Worm (Caenorhabditis elegans) whole organism, young adult: ENCODE data around the gene nhr-114.
"Not testable (repeated sequence)": the region's sequence is repeated elsewhere in the genome, so short reads cannot be mapped to it uniquely, and the experiment has no call there.

ENCODE experiments used
- F22D6.2 ChIP-seq: sonication (generic microtip); optimal IDR thresholded peaks from 2 replicates; lab custom pipeline; 2016; ENCODE audit warnings: mild to moderate bottlenecking, missing genetic modification characterization, missing compliant biosample characterization
- F33H1.4 ChIP-seq: fragments of 200-800 bp; sonication (Bioruptor generic); IDR thresholded peaks from 2 replicates; pipeline ENCODE4 v1.3.6; 2022; ENCODE audit warnings: missing genetic modification reagents, missing genetic modification characterization, missing compliant biosample characterization
- F55B11.4 ChIP-seq: sonication (generic microtip); optimal IDR thresholded peaks from 2 replicates; lab custom pipeline; 2016; ENCODE audit warnings: missing compliant biosample characterization, missing genetic modification characterization, borderline replicate concordance; ENCODE audit not compliant: insufficient read depth
- Y53G8AR.9 ChIP-seq: fragments of 200-800 bp; sonication (Bioruptor generic); conservative IDR thresholded peaks from 2 replicates; pipeline ENCODE4 v1.3.6; 2022; ENCODE audit warnings: missing genetic modification reagents, missing genetic modification characterization, missing compliant biosample characterization
- ZK185.1 ChIP-seq: sonication (generic microtip); optimal IDR thresholded peaks from 2 replicates; lab custom pipeline; 2016; ENCODE audit warnings: mild to moderate bottlenecking, missing genetic modification characterization, missing compliant biosample characterization; ENCODE audit not compliant: poor library complexity, severe bottlenecking
- aptf-3 ChIP-seq: fragments of 200-800 bp; sonication (Bioruptor generic); IDR thresholded peaks from 2 replicates; pipeline ENCODE4 v1.3.6; 2022; ENCODE audit warnings: missing genetic modification characterization, missing compliant biosample characterization
- attf-3 ChIP-seq: fragments of 200-800 bp; sonication (Bioruptor generic); conservative IDR thresholded peaks from 2 replicates; pipeline ENCODE4 v1.3.6; 2022; ENCODE audit warnings: missing genetic modification reagents, missing genetic modification characterization, missing compliant biosample characterization
- attf-5 ChIP-seq: fragments of 200-800 bp; sonication (Bioruptor generic); optimal IDR thresholded peaks from 2 replicates; lab custom pipeline; 2018; ENCODE audit warnings: mild to moderate bottlenecking, missing genetic modification characterization, missing compliant biosample characterization
- bed-1 ChIP-seq: fragments of 200-800 bp; sonication (Bioruptor generic); IDR thresholded peaks from 2 replicates; pipeline ENCODE4 v1.3.6; 2022; ENCODE audit warnings: missing genetic modification reagents, missing genetic modification characterization, missing compliant biosample characterization
- ceh-40 ChIP-seq: fragments of 200-800 bp; sonication (Bioruptor generic); IDR thresholded peaks from 2 replicates; pipeline ENCODE4 v1.3.6; 2022; ENCODE audit warnings: missing genetic modification characterization, missing compliant biosample characterization
- ceh-58 ChIP-seq: fragments of 200-800 bp; sonication (Bioruptor generic); IDR thresholded peaks from 2 replicates; pipeline ENCODE4 v1.3.6; 2022; ENCODE audit warnings: missing genetic modification characterization, missing compliant biosample characterization
- ceh-79 ChIP-seq: sonication (generic microtip); optimal IDR thresholded peaks from 2 replicates; lab custom pipeline; 2017; ENCODE audit warnings: mild to moderate bottlenecking, missing genetic modification characterization, missing compliant biosample characterization
- dpff-1 ChIP-seq: sonication (generic microtip); optimal IDR thresholded peaks from 2 replicates; lab custom pipeline; 2017; ENCODE audit warnings: mild to moderate bottlenecking, missing genetic modification characterization, missing compliant biosample characterization
- egl-18 ChIP-seq: fragments of 200-800 bp; sonication (Bioruptor generic); IDR thresholded peaks from 2 replicates; pipeline ENCODE4 v1.3.6; 2022; ENCODE audit warnings: missing genetic modification reagents, missing genetic modification characterization, missing compliant biosample characterization
- gei-17 ChIP-seq: fragments of 200-800 bp; sonication (Bioruptor generic); optimal IDR thresholded peaks from 2 replicates; lab custom pipeline; 2018; ENCODE audit warnings: mild to moderate bottlenecking, missing genetic modification characterization, missing compliant biosample characterization
- hmg-20 ChIP-seq: fragments of 200-800 bp; sonication (Bioruptor generic); IDR thresholded peaks from 2 replicates; pipeline ENCODE4 v1.3.6; 2022; ENCODE audit warnings: missing genetic modification reagents, missing genetic modification characterization, missing compliant biosample characterization
- hrde-1 ChIP-seq: sonication (generic microtip); optimal IDR thresholded peaks from 2 replicates; lab custom pipeline; 2016; ENCODE audit warnings: missing genetic modification characterization, mild to moderate bottlenecking, missing compliant biosample characterization, moderate library complexity, missing genotype, missing genetic modification reagents, borderline replicate concordance
- lag-1 ChIP-seq: fragments of 200-800 bp; sonication (Bioruptor generic); IDR thresholded peaks from 2 replicates; pipeline ENCODE4 v1.3.6; 2022; ENCODE audit warnings: missing genetic modification reagents, missing genetic modification characterization, missing compliant biosample characterization
- lin-26 ChIP-seq: fragments of 200-800 bp; sonication (Bioruptor generic); IDR thresholded peaks from 2 replicates; pipeline ENCODE4 v1.3.6; 2022; ENCODE audit warnings: missing genetic modification reagents, missing genetic modification characterization, missing compliant biosample characterization
- lin-35 ChIP-seq, 3 experiments: fragments of 150-350 bp in 2 of 3; sonication (generic microtip) in 1 of 3; optimal IDR thresholded peaks; 2 replicates each; lab custom pipeline; 2014 to 2018; ENCODE audit warnings: missing biosample characterization in 3 of 3, missing genetic modification characterization in 3 of 3, missing genetic modification reagents in 3 of 3
- lin-40 ChIP-seq: sonication (generic microtip); optimal IDR thresholded peaks from 2 replicates; lab custom pipeline; 2016; ENCODE audit warnings: missing genetic modification characterization, mild to moderate bottlenecking, missing compliant biosample characterization, missing genotype, missing genetic modification reagents
- lir-1 ChIP-seq: fragments of 200-800 bp; sonication (Bioruptor generic); conservative IDR thresholded peaks from 2 replicates; pipeline ENCODE4 v1.3.6; 2022; ENCODE audit warnings: missing genetic modification reagents, missing genetic modification characterization, missing compliant biosample characterization
- lsl-1 ChIP-seq: fragments of 200-800 bp; sonication (Bioruptor generic); optimal IDR thresholded peaks from 2 replicates; lab custom pipeline; 2018; ENCODE audit warnings: mild to moderate bottlenecking, missing genetic modification characterization, moderate library complexity, missing compliant biosample characterization
- madf-6 ChIP-seq: fragments of 200-800 bp; sonication (Bioruptor generic); IDR thresholded peaks from 2 replicates; pipeline ENCODE4 v1.3.6; 2022; ENCODE audit warnings: missing genetic modification reagents, missing genetic modification characterization, missing compliant biosample characterization
- nfya-1 ChIP-seq: sonication (generic microtip); optimal IDR thresholded peaks from 2 replicates; lab custom pipeline; 2017; ENCODE audit warnings: antibody characterized with exemption, missing compliant biosample characterization, missing genetic modification characterization, borderline replicate concordance; ENCODE audit not compliant: insufficient read depth
- nhr-179 ChIP-seq: sonication (generic microtip); optimal IDR thresholded peaks from 2 replicates; lab custom pipeline; 2016; ENCODE audit warnings: mild to moderate bottlenecking, missing genetic modification characterization, missing compliant biosample characterization
- nhr-90 ChIP-seq: sonication (generic microtip); optimal IDR thresholded peaks from 2 replicates; lab custom pipeline; 2016; ENCODE audit warnings: missing genotype, mild to moderate bottlenecking, missing genetic modification characterization, missing compliant biosample characterization
- repo-1 ChIP-seq: sonication (generic microtip); optimal IDR thresholded peaks from 2 replicates; lab custom pipeline; 2017; ENCODE audit warnings: mild to moderate bottlenecking, missing genetic modification characterization, missing compliant biosample characterization
- sdz-38 ChIP-seq: sonication (generic microtip); optimal IDR thresholded peaks from 2 replicates; lab custom pipeline; 2016; ENCODE audit warnings: missing genotype, missing genetic modification characterization, missing compliant biosample characterization
- snpc-1.3 ChIP-seq: sonication (generic microtip); optimal IDR thresholded peaks from 2 replicates; lab custom pipeline; 2017; ENCODE audit warnings: missing genetic modification characterization, mild to moderate bottlenecking, missing compliant biosample characterization, antibody characterized with exemption, moderate library complexity, missing genotype, missing genetic modification reagents; ENCODE audit not compliant: insufficient read depth
- tbp1 ChIP-seq: fragments of 200-800 bp; sonication (Bioruptor generic); optimal IDR thresholded peaks from 2 replicates; lab custom pipeline; 2018; ENCODE audit warnings: mild to moderate bottlenecking, missing genetic modification characterization, missing compliant biosample characterization
- tbx-9 ChIP-seq: sonication (generic microtip); optimal IDR thresholded peaks from 2 replicates; lab custom pipeline; 2016; ENCODE audit warnings: borderline replicate concordance, missing genetic modification characterization, inconsistent platforms, missing compliant biosample characterization
- unc-130 ChIP-seq: sonication (generic microtip); optimal IDR thresholded peaks from 2 replicates; lab custom pipeline; 2016; ENCODE audit warnings: missing genetic modification reagents, missing genetic modification characterization, missing compliant biosample characterization
- zim-3 ChIP-seq: sonication (generic microtip); optimal IDR thresholded peaks from 2 replicates; lab custom pipeline; 2017; ENCODE audit warnings: mild to moderate bottlenecking, missing genetic modification characterization, moderate library complexity, missing compliant biosample characterization
- ztf-3 ChIP-seq: fragments of 200-800 bp; sonication (Bioruptor generic); optimal IDR thresholded peaks from 2 replicates; lab custom pipeline; 2018; ENCODE audit warnings: mild to moderate bottlenecking, missing genetic modification characterization, missing compliant biosample characterization

nhr-114 gene

DNA sequence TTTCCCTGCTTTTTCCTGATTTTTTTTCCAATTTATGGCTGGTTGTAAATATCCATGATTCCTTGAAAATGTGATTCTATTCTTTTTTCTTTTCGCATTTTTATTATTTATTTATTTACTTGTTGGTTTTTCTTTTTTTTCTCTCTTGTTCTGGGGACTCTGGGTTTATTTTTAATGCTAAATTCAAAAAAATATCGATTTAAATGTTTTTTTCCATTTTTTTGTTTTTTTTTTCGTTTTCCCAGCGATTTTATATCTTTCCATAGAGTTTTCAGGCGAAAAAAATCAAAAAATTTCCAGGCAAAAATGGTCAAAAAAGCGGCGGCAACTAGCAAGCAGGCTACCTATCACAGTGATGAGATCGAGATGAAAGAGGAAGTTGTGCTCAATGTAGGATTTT, 12.2 kb downstream of the nhr-114 start, which contains the start of gene rpac-40:
rpac-40 (plus strand) TSS at position 301 of the 400 bp plus-strand sequence.
- TF ChIP-seq lir-1 (GFP tag; lab: Robert Waterston, UW) (no peak), madf-6 (GFP tag; lab: Robert Waterston, UW) (0 out of 2 replicates have a peak, but pooled peaks have one; percentile 10), Y53G8AR.9 (no peak)
- TF ChIP-seq, all 124 proteins: peak for 1

DNA sequence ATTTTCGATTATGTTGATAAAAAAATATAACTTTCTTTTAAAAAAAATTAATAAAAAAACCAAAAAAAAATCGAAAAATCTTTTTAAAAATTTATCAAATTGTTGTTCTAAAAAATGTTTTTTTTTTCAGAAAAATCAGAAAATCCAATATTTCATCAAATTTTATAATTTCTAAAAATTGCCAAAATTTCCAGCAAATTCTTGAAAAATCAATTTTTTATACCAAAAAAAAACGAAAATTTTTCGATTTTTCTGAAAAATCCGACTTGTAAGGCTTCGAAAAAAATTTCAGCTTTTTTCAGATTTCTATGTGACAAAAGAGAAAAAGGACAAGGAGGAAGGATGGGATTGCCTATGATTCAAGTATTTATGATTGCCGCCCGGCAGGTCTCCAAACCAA, 17.4 kb downstream of the nhr-114 start, which contains the start of gene H43I07.1:
H43I07.1 (plus strand) TSS at position 301 of the 400 bp plus-strand sequence.
- TF ChIP-seq nfya-1 (no peak), unc-130 (GFP tag; lab: Kevin White, UChicago) (no peak), nhr-90 (tag; lab: Kevin White, UChicago) (no peak), attf-5 (GFP tag; lab: Kevin White, UChicago) (no peak), hmg-20 (no peak), hrde-1 (tag; lab: Kevin White, UChicago) (no peak), ceh-79 (tag; lab: Kevin White, UChicago) (no peak), lin-40 (tag; lab: Kevin White, UChicago) (no peak), ztf-3 (GFP tag; lab: Kevin White, UChicago) (no peak), dpff-1 (no peak), snpc-1.3 (tag; lab: Kevin White, UChicago) (no peak), bed-1 (GFP tag; lab: Robert Waterston, UW) (no peak), aptf-3 (no peak), attf-3 (no peak), repo-1 (tag; lab: Kevin White, UChicago) (no peak)

DNA sequence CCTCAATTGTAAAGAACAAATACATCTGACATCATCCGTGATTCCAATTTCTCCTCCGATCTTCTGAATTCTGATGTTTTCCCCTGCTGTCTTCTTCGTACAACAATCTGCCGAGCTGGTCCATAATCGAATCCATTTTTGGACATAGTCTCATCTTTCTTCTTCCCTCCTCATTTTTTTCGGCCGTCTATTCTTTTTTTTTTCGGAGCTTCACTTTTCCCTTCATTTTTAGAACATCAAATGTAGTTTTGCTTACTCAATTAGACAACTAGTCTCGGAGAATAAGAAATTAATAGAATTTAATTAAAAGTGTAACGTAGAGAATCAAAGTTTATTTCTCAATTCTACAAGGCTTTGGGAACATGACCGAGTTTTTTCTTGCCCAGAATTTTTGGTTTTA, 24.5 kb downstream of the nhr-114 start:
- no peak for TF ChIP-seq lir-1 (GFP tag; lab: Robert Waterston, UW)
- no peak for TF ChIP-seq tbx-9 (tag; lab: Kevin White, UChicago)
- TF ChIP-seq zim-3: no peak
- no peak for TF ChIP-seq F22D6.2 (tag; lab: Kevin White, UChicago)
- TF ChIP-seq, all 124 proteins: peak for 0

DNA sequence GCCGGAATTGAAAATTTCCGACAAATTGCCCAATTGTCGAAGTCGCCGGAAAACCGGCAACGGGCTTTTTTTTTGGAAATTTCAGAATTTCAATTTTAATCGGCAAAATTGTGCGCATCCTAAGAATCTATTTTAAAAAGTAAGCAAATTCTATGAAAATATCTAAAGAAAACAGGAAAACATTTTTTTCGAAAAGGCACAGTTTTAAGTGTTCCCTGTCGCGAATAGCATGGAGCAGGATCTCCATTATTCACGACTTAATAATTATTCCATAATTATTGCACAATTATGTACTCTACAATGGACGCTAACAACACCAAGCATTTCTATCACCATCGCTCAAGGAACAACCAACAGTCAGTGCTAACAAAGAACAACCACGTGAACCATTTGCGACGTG, 28.9 kb downstream of the nhr-114 start, which contains the start of gene H43I07.4:
H43I07.4 (plus strand) TSS at position 301 of the 400 bp plus-strand sequence.
- TF ChIP-seq egl-18; sdz-38 (tag; lab: Kevin White, UChicago); dpff-1: not testable (repeated sequence)

DNA sequence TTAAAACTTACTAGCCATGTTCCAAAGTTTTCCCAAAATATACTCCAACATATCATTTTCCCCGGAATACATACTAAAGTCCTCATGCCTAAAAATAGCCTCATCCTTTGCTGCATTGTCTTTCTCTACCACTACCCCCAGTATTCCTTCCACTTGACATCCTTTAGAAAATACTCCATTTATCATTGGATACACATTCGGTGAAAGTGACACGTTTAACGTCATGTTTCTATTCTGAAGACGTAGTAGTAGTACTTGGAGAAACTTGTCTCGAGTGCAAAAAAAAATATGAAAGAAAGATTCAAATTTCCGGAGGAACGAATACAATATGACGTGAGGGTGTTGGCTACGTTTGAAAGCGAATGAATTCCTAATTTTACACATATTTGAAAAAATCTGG, 29.9 kb downstream of the nhr-114 start:
- TF ChIP-seq lin-26 (no peak), ceh-58 (no peak), F22D6.2 (tag; lab: Kevin White, UChicago) (no peak), lsl-1 (GFP tag; lab: Kevin White, UChicago) (no peak), F55B11.4 (tag; lab: Kevin White, UChicago) (no peak), nhr-179 (tag; lab: Kevin White, UChicago) (no peak), sdz-38 (tag; lab: Kevin White, UChicago) (no peak), tbp1 (GFP tag; lab: Kevin White, UChicago) (no peak), attf-3 (no peak), lin-40 (tag; lab: Kevin White, UChicago) (no peak), lin-35 (GFP tag; optimal IDR thresholded peaks at IDR 0.05; lab: Kevin White, UChicago) (no peak), lag-1 (GFP tag; lab: Robert Waterston, UW) (no peak), ZK185.1 (tag; lab: Kevin White, UChicago) (no peak), gei-17 (GFP tag; lab: Kevin White, UChicago) (no peak), F33H1.4 (GFP tag; lab: Robert Waterston, UW) (no peak), ceh-40 (GFP tag; lab: Robert Waterston, UW) (no peak)
